Worm (Caenorhabditis elegans): Measurements from ENCODE around the gene C24G6.8.

The C24G6.8 gene

ce11 chrV:5535774-5536173 is at the start of gene C24G6.8:
TSS of gene C24G6.8 (minus strand) at chrV:5535874.
- TF ChIP-seq nhr-23 (tag; optimal IDR thresholded peaks at IDR 0.05), result no peak
- no peak for TF ChIP-seq eor-1 (tag; optimal IDR thresholded peaks at IDR 0.05)
- no peak for TF ChIP-seq hmg-11 (tag; optimal IDR thresholded peaks at IDR 0.05)
- no peak for TF ChIP-seq nhr-25 (tag; optimal IDR thresholded peaks at IDR 0.05)
- TF ChIP-seq ceh-28 (tag; optimal IDR thresholded peaks at IDR 0.05), result no peak
- TF ChIP-seq ZK546.5 (tag; optimal IDR thresholded peaks at IDR 0.05), result no peak
- TF ChIP-seq jun-1 (tag; optimal IDR thresholded peaks at IDR 0.05), result no peak
- TF ChIP-seq nhr-28 (tag; optimal IDR thresholded peaks at IDR 0.05), result no peak
- TF ChIP-seq tbx-2 (tag; optimal IDR thresholded peaks at IDR 0.05), result no peak
- TF ChIP-seq nhr-43 (tag; optimal IDR thresholded peaks at IDR 0.05; ENCODE audit: poor library complexity, severe bottlenecking), result no peak
- TF ChIP-seq pqm-1 (tag; optimal IDR thresholded peaks at IDR 0.05), result no peak
- no peak for TF ChIP-seq mdl-1 (tag; optimal IDR thresholded peaks at IDR 0.05)
- TF ChIP-seq mml-1 (tag; optimal IDR thresholded peaks at IDR 0.05), result no peak
- no peak for TF ChIP-seq nhr-12 (tag; optimal IDR thresholded peaks at IDR 0.05)
- TF ChIP-seq ceh-82 (tag; optimal IDR thresholded peaks at IDR 0.05), result no peak
- TF ChIP-seq skn-1 (tag; optimal IDR thresholded peaks at IDR 0.05), result no peak
- no peak for TF ChIP-seq egl-5 (tag; optimal IDR thresholded peaks at IDR 0.05)

ce11 chrV:5584833-5585232 is 49.2 kb upstream of the C24G6.8 start, which contains the start of gene CD4.11:
TSS of gene CD4.11 (plus strand) at chrV:5585133.
- TF ChIP-seq zag-1 (tag; optimal IDR thresholded peaks at IDR 0.05) (no peak), ceh-16 (tag; optimal IDR thresholded peaks at IDR 0.05) (no peak)

- TF ChIP-seq skn-1 (tag; optimal IDR thresholded peaks at IDR 0.05), result peak; percentile 72
- no peak for TF ChIP-seq nhr-28 (tag; optimal IDR thresholded peaks at IDR 0.05)
- TF ChIP-seq nfya-1 (tag; optimal IDR thresholded peaks at IDR 0.05; ENCODE audit: insufficient read depth), result peak; percentile 79
- TF ChIP-seq pha-4 (tag; optimal IDR thresholded peaks at IDR 0.05), result peak; percentile 46
- TF ChIP-seq lin-39 (tag; optimal IDR thresholded peaks at IDR 0.05), result no peak
- TF ChIP-seq lin-15B (tag; optimal IDR thresholded peaks at IDR 0.05), result peak; percentile 29
- TF ChIP-seq fos-1 (tag; optimal IDR thresholded peaks at IDR 0.05), result no peak
- TF ChIP-seq eor-1 (tag; optimal IDR thresholded peaks at IDR 0.05), result no peak
- TF ChIP-seq elt-2 (tag; optimal IDR thresholded peaks at IDR 0.05), result no peak
- no peak for TF ChIP-seq unc-62 (GFP tag; optimal IDR thresholded peaks at IDR 0.05)
- no peak for TF ChIP-seq nhr-12 (tag; optimal IDR thresholded peaks at IDR 0.05)
- TF ChIP-seq nhr-43 (tag; optimal IDR thresholded peaks at IDR 0.05; ENCODE audit: poor library complexity, severe bottlenecking), result no peak
- TF ChIP-seq fkh-10 (GFP tag; optimal IDR thresholded peaks at IDR 0.05), result no peak
- peak; percentile 23 for TF ChIP-seq egl-5 (tag; optimal IDR thresholded peaks at IDR 0.05)
- TF ChIP-seq snpc-4 (tag; optimal IDR thresholded peaks at IDR 0.05), result peak; percentile 15
- no peak for TF ChIP-seq lsy-12 (tag; optimal IDR thresholded peaks at IDR 0.05)
- TF ChIP-seq nhr-67 (tag; optimal IDR thresholded peaks at IDR 0.05), result no peak
- no peak for TF ChIP-seq fkh-2 (tag; optimal IDR thresholded peaks at IDR 0.05)
- TF ChIP-seq ceh-16 (tag; optimal IDR thresholded peaks at IDR 0.05), result no peak
Observed at ce11 chrV:5584293-5584776, 48.7 kb upstream of the C24G6.8 start, which contains the start of gene pas-6. TSS of gene pas-6 (minus strand) at chrV:5584343.

- peak; percentile 9 for TF ChIP-seq nfya-1 (tag; optimal IDR thresholded peaks at IDR 0.05; ENCODE audit: insufficient read depth)
- TF ChIP-seq hmg-11 (tag; optimal IDR thresholded peaks at IDR 0.05), result no peak
- TF ChIP-seq nhr-25 (tag; optimal IDR thresholded peaks at IDR 0.05), result no peak
- peak; percentile 46 for TF ChIP-seq ama-1 (optimal IDR thresholded peaks at IDR 0.05)
- peak; percentile 71 for TF ChIP-seq lin-39 (tag; optimal IDR thresholded peaks at IDR 0.05)
Observed at ce11 chrV:5582860-5583259, 47.2 kb upstream of the C24G6.8 start.

ce11 chrV:5582308-5582707 is 46.6 kb upstream of the C24G6.8 start:
- TF ChIP-seq nfya-1 (tag; optimal IDR thresholded peaks at IDR 0.05; ENCODE audit: insufficient read depth) (peak; percentile 48), hmg-11 (tag; optimal IDR thresholded peaks at IDR 0.05) (peak; percentile 16), nhr-11 (tag; optimal IDR thresholded peaks at IDR 0.05) (no peak), elt-1 (tag; optimal IDR thresholded peaks at IDR 0.05) (no peak)
